Fruit fly (Drosophila melanogaster) whole organism, pupa: ENCODE measurements around the gene Scm.

Experiments
- CG8159 ChIP-seq: fragments of 200-800 bp; sonication (Bioruptor generic); optimal IDR thresholded peaks from 3 replicates; lab custom pipeline; 2018; ENCODE audit warnings: missing biosample characterization, mild to moderate bottlenecking, missing genetic modification characterization, moderate library complexity
- CG8301 ChIP-seq: fragments of 200-800 bp; sonication (Bioruptor generic); optimal IDR thresholded peaks from 2 replicates; lab custom pipeline; 2018; ENCODE audit warnings: missing biosample characterization, mild to moderate bottlenecking, missing genetic modification characterization
- CG9948 ChIP-seq: fragments of 200-800 bp; sonication (Bioruptor generic); optimal IDR thresholded peaks from 2 replicates; lab custom pipeline; 2018; ENCODE audit warnings: missing biosample characterization, mild to moderate bottlenecking, missing genetic modification characterization, moderate library complexity
- D1 ChIP-seq: fragments of 200-800 bp; sonication (Bioruptor generic); optimal IDR thresholded peaks from 2 replicates; lab custom pipeline; 2018; ENCODE audit warnings: missing biosample characterization, mild to moderate bottlenecking, missing genetic modification characterization, moderate library complexity

DNA sequence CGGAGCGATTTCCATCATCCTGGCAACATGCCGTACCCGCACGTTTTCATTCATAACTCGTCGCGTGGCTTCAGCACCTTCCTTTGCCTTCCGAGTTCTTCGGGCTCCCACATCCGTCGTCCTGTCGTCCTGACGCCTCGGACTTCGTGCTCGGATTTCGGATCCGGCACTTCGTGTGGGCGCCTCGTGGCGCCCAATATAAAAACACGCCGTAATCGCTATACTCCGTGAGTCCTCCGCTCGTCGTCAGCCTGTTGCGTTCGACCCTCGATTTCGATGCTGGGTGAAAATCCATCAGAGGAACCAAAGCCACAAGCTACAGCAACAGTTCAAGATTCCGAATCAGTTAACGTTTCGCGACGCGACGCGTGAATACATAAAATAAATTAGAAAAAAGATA lies 2.9 kb upstream of the Scm start:
- no peak for TF ChIP-seq CG8159 (tag; lab: Kevin White, UChicago)
- TF ChIP-seq D1 (tag; lab: Kevin White, UChicago) = no peak
- no peak for TF ChIP-seq CG9948 (tag; lab: Kevin White, UChicago)
- no peak for TF ChIP-seq CG8301 (tag; lab: Kevin White, UChicago)
